Fruit fly (Drosophila melanogaster): ENCODE data around the gene Jasper.
A peak's percentile ranks its signal among the peaks of the same experiment; 100 is the strongest.

The Jasper gene

DNA sequence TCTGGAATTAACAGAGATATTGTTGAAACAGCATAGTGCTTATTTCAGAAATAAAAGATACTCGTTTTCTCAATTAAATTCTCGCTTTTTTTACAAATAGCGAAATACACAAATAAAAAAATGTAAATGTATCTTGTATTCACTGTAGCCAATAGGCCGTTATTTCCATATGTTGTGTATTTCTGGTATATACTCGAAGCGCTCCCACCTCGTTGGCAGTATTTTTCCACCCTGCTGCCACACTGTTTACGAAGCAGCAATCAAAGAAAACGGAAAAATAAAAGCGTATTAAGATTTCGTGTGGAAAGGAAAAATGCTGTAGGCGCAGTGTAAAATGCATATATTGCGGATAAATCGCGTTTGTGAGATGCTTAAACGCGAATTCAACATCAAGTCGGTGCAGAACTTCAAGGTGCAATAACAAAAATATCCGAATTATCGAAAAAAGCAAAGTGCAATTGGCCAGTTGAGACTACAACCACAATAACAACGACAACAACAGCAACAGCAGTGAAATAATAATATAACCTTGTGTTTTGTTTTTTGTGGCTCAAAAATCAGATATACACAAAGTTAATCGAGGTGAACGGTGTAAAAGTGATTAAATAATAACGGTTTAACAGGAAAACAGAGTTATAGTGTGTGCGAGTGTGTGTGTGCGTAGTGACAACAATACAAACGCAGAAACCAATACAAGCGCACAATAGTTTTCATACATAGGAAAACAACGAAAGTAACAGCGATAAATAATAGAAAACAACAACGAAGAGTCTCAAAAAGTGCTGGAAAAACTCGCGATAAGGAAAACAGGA is 5.9 kb downstream of the Jasper start, which contains the start of gene sima (continued):
- TF ChIP-seq Hr51 (GFP tag; optimal IDR thresholded peaks at IDR 0.05) (no peak), zfh1 (GFP tag; IDR thresholded peaks at IDR 0.05) (0 out of 3 replicates have a peak, but pooled peaks have one; percentile 32), MTF-1 (GFP tag; optimal IDR thresholded peaks at IDR 0.05; ENCODE audit: borderline replicate concordance) (no peak), CG2120 (GFP tag; optimal IDR thresholded peaks at IDR 0.05) (peak; percentile 65), B-H2 (GFP tag; optimal IDR thresholded peaks at IDR 0.05) (no peak), CG14710 (tag; optimal IDR thresholded peaks at IDR 0.05) (peak; percentile 51), CG31365 (tag; optimal IDR thresholded peaks at IDR 0.05) (no peak), CG10979 (tag; optimal IDR thresholded peaks at IDR 0.05) (peak; percentile 15), CG42726 (GFP tag; IDR thresholded peaks at IDR 0.05; ENCODE audit: partially characterized antibody) (no peak), sob (GFP tag; IDR thresholded peaks at IDR 0.05) (0 out of 2 replicates have a peak, but pooled peaks have one; percentile 26), CG15073 (GFP tag; optimal IDR thresholded peaks at IDR 0.05) (no peak), HLH54F (GFP tag; optimal IDR thresholded peaks at IDR 0.05) (peak; percentile 32), CG13894 (tag; optimal IDR thresholded peaks at IDR 0.05) (peak; percentile 56), CG9727 (GFP tag; optimal IDR thresholded peaks at IDR 0.05) (peak; percentile 5), gsb-n (tag; optimal IDR thresholded peaks at IDR 0.05) (peak; percentile 35), Hr78 (GFP tag; optimal IDR thresholded peaks at IDR 0.05) (no peak), CG9437 (GFP tag; optimal IDR thresholded peaks at IDR 0.05) (no peak), CG6765 (GFP tag; optimal IDR thresholded peaks at IDR 0.05) (peak; percentile 37), pan (optimal IDR thresholded peaks at IDR 0.05) (no peak), pan (GFP tag; optimal IDR thresholded peaks at IDR 0.05 in 1 of 2, IDR thresholded peaks at IDR 0.05 in 1 of 2) (peak in 1 of 2 experiments; percentile 65), CG11723 (GFP tag; optimal IDR thresholded peaks at IDR 0.05) (no peak), ab (GFP tag; optimal IDR thresholded peaks at IDR 0.05) (no peak), sens-2 (GFP tag; IDR thresholded peaks at IDR 0.05) (no peak), CG1832 (GFP tag; optimal IDR thresholded peaks at IDR 0.05) (no peak), CG8924 (tag; optimal IDR thresholded peaks at IDR 0.05) (peak; percentile 55), CG4854 (GFP tag; optimal IDR thresholded peaks at IDR 0.05) (no peak), sqz (GFP tag; optimal IDR thresholded peaks at IDR 0.05) (peak; percentile 19), CG12104 (GFP tag; optimal IDR thresholded peaks at IDR 0.05) (no peak), CG12155 (GFP tag; optimal IDR thresholded peaks at IDR 0.05) (peak; percentile 41), MESR4 (GFP tag; optimal IDR thresholded peaks at IDR 0.05) (peak; percentile 65), ssp (GFP tag; IDR thresholded peaks at IDR 0.05) (peak; percentile 39), Rx (GFP tag; IDR thresholded peaks at IDR 0.05) (no peak), vfl (GFP tag; optimal IDR thresholded peaks at IDR 0.05) (peak; percentile 29), Lim3 (GFP tag; IDR thresholded peaks at IDR 0.05) (no peak), CG12769 (tag; optimal IDR thresholded peaks at IDR 0.05) (peak; percentile 55), tio (GFP tag; optimal IDR thresholded peaks at IDR 0.05) (no peak), Adf1 (GFP tag; IDR thresholded peaks at IDR 0.05) (peak; percentile 24; the same call in 1 of the 2 replicates), croc (GFP tag; conservative IDR thresholded peaks at IDR 0.05) (no peak), CG14667 (GFP tag; IDR thresholded peaks at IDR 0.05) (no peak; the same call in 1 of the 2 replicates), CG11504 (tag; optimal IDR thresholded peaks at IDR 0.05) (peak; percentile 39), CG2678 (tag; optimal IDR thresholded peaks at IDR 0.05) (peak; percentile 28), CG10543 (GFP tag; optimal IDR thresholded peaks at IDR 0.05) (no peak), bowl (GFP tag; IDR thresholded peaks at IDR 0.05) (no peak), CG15011 (GFP tag; optimal IDR thresholded peaks at IDR 0.05) (no peak), CG4424 (GFP tag; optimal IDR thresholded peaks at IDR 0.05) (peak; percentile 10), mam (GFP tag; optimal IDR thresholded peaks at IDR 0.05) (peak; percentile 32), CG11093 (GFP tag; IDR thresholded peaks at IDR 0.05) (no peak), caup (GFP tag; optimal IDR thresholded peaks at IDR 0.05; ENCODE audit: severe bottlenecking) (peak; percentile 51), Gsc (GFP tag; IDR thresholded peaks at IDR 0.05) (no peak)
